Fruit fly (Drosophila melanogaster): Measurements from ENCODE around the gene Cpr78Ca.

dm6 chr3L:21304400-21304799, 11.8 kb upstream of the Cpr78Ca start, which contains the start of the genes CG11309 and CG7632:
- peak; percentile 99 for TF ChIP-seq cyc (GFP tag; optimal IDR thresholded peaks at IDR 0.05)
- peak; percentile 100 for TF ChIP-seq CG10669 (GFP tag; optimal IDR thresholded peaks at IDR 0.05)

Data from whole organism, prepupa.